Worm (Caenorhabditis elegans) whole organism, mixed stage, embryonic: ENCODE measurements around the gene srj-23.
A peak's percentile ranks its signal among the peaks of the same experiment; 100 is the strongest.

Source experiments
- M03D4.4 ChIP-seq: sonication (generic microtip); optimal IDR thresholded peaks from 2 replicates; lab custom pipeline; 2017; ENCODE audit warnings: mild to moderate bottlenecking, missing genetic modification characterization, missing compliant biosample characterization
- bed-3 ChIP-seq: fragments of 200-800 bp; sonication (Bioruptor generic); optimal IDR thresholded peaks from 3 replicates; lab custom pipeline; 2018; ENCODE audit warnings: mild to moderate bottlenecking, missing genetic modification characterization, moderate library complexity, missing compliant biosample characterization
- blmp-1 ChIP-seq: fragments of 150-350 bp; optimal IDR thresholded peaks from 2 replicates; lab custom pipeline; 2014; ENCODE audit warnings: missing biosample characterization, missing genetic modification characterization
- ceh-39 ChIP-seq: fragments of 150-350 bp; optimal IDR thresholded peaks from 2 replicates; lab custom pipeline; 2014; ENCODE audit warnings: missing biosample characterization, missing genetic modification characterization
- ceh-43 ChIP-seq: fragments of 200-800 bp; sonication (Bioruptor generic); optimal IDR thresholded peaks from 2 replicates; lab custom pipeline; 2018; ENCODE audit warnings: mild to moderate bottlenecking, missing genetic modification characterization, moderate library complexity, missing compliant biosample characterization
- ceh-83 ChIP-seq: fragments of 200-800 bp; sonication (Bioruptor generic); optimal IDR thresholded peaks from 2 replicates; lab custom pipeline; 2018; ENCODE audit warnings: mild to moderate bottlenecking, missing genetic modification characterization, missing compliant biosample characterization
- ces-1 ChIP-seq: fragments of 150-350 bp; optimal IDR thresholded peaks from 2 replicates; lab custom pipeline; 2014; ENCODE audit warnings: missing biosample characterization, missing genetic modification reagents, missing genetic modification characterization
- cnd-1 ChIP-seq: fragments of 200-800 bp; sonication (Bioruptor generic); optimal IDR thresholded peaks from 2 replicates; lab custom pipeline; 2018; ENCODE audit warnings: mild to moderate bottlenecking, missing genetic modification characterization, missing compliant biosample characterization
- drap-1 ChIP-seq: fragments of 200-800 bp; sonication (Bioruptor generic); optimal IDR thresholded peaks from 3 replicates; lab custom pipeline; 2018; ENCODE audit warnings: mild to moderate bottlenecking, missing genetic modification characterization, missing compliant biosample characterization
- elt-1 ChIP-seq: sonication (generic microtip); optimal IDR thresholded peaks from 2 replicates; lab custom pipeline; 2017; ENCODE audit warnings: missing genetic modification characterization, mild to moderate bottlenecking, missing compliant biosample characterization, antibody characterized with exemption, moderate library complexity, borderline replicate concordance; ENCODE audit not compliant: insufficient read depth
- elt-3 ChIP-seq: fragments of 150-350 bp; optimal IDR thresholded peaks from 2 replicates; lab custom pipeline; 2014; ENCODE audit warnings: missing biosample characterization, missing genetic modification characterization
- flh-1 ChIP-seq: fragments of 200-800 bp; sonication (Bioruptor generic); optimal IDR thresholded peaks from 2 replicates; lab custom pipeline; 2018; ENCODE audit warnings: mild to moderate bottlenecking, missing genetic modification characterization, moderate library complexity, missing compliant biosample characterization
- ham-2 ChIP-seq: fragments of 200-800 bp; sonication (Bioruptor generic); optimal IDR thresholded peaks from 2 replicates; lab custom pipeline; 2018; ENCODE audit warnings: mild to moderate bottlenecking, missing genetic modification characterization, missing compliant biosample characterization
- hlh-1 ChIP-seq: fragments of 150-350 bp; optimal IDR thresholded peaks from 2 replicates; lab custom pipeline; 2014; ENCODE audit warnings: missing biosample characterization, missing genetic modification reagents, missing genetic modification characterization
- lin-13 ChIP-seq: fragments of 150-350 bp; optimal IDR thresholded peaks from 2 replicates; lab custom pipeline; 2014; ENCODE audit warnings: missing biosample characterization, missing genetic modification characterization
- lsy-2 ChIP-seq: fragments of 150-350 bp; optimal IDR thresholded peaks from 2 replicates; lab custom pipeline; 2014; ENCODE audit warnings: missing biosample characterization, missing genetic modification characterization
- mab-5 ChIP-seq: fragments of 150-350 bp; optimal IDR thresholded peaks from 2 replicates; lab custom pipeline; 2014; ENCODE audit warnings: missing biosample characterization, missing genetic modification characterization
- mep-1 ChIP-seq: fragments of 150-350 bp; optimal IDR thresholded peaks from 2 replicates; lab custom pipeline; 2017; ENCODE audit warnings: missing biosample characterization, missing genetic modification reagents, missing genetic modification characterization, inconsistent platforms
- mls-2 ChIP-seq: sonication (generic microtip); optimal IDR thresholded peaks from 2 replicates; lab custom pipeline; 2016; ENCODE audit warnings: mild to moderate bottlenecking, missing genetic modification characterization, moderate library complexity, missing compliant biosample characterization
- nhr-2 ChIP-seq: fragments of 150-350 bp; optimal IDR thresholded peaks from 2 replicates; lab custom pipeline; 2014; ENCODE audit warnings: missing biosample characterization, missing genetic modification characterization
- nhr-28 ChIP-seq: fragments of 150-350 bp; optimal IDR thresholded peaks from 2 replicates; lab custom pipeline; 2014; ENCODE audit warnings: missing biosample characterization, missing genetic modification characterization
- nhr-76 ChIP-seq: sonication (generic microtip); optimal IDR thresholded peaks from 2 replicates; lab custom pipeline; 2017; ENCODE audit warnings: missing biosample characterization, missing genetic modification characterization
- pha-4 ChIP-seq: fragments of 150-350 bp; optimal IDR thresholded peaks from 2 replicates; lab custom pipeline; 2018; ENCODE audit warnings: missing biosample characterization, missing genetic modification reagents, missing genetic modification characterization
- sem-2 ChIP-seq: fragments of 200-800 bp; sonication (Bioruptor generic); optimal IDR thresholded peaks from 2 replicates; lab custom pipeline; 2018; ENCODE audit warnings: mild to moderate bottlenecking, missing genetic modification characterization, missing compliant biosample characterization
- snpc-4 ChIP-seq: fragments of 150-350 bp; optimal IDR thresholded peaks from 2 replicates; lab custom pipeline; 2014; ENCODE audit warnings: missing biosample characterization, missing genetic modification characterization
- sptf-1 ChIP-seq: sonication (generic microtip); optimal IDR thresholded peaks from 2 replicates; lab custom pipeline; 2017; ENCODE audit warnings: mild to moderate bottlenecking, missing genetic modification characterization, moderate library complexity, missing compliant biosample characterization
- tbx-8 ChIP-seq: fragments of 200-800 bp; sonication (Bioruptor generic); optimal IDR thresholded peaks from 2 replicates; lab custom pipeline; 2018; ENCODE audit warnings: mild to moderate bottlenecking, missing genetic modification characterization, moderate library complexity, missing compliant biosample characterization
- unc-120 ChIP-seq: sonication (generic microtip); optimal IDR thresholded peaks from 2 replicates; lab custom pipeline; 2017; ENCODE audit warnings: missing genetic modification characterization, missing compliant biosample characterization; ENCODE audit not compliant: poor library complexity, severe bottlenecking
- unc-39 ChIP-seq: fragments of 150-350 bp; optimal IDR thresholded peaks from 2 replicates; lab custom pipeline; 2014; ENCODE audit warnings: missing biosample characterization, missing genetic modification characterization
- zip-8 ChIP-seq: fragments of 150-350 bp; optimal IDR thresholded peaks from 2 replicates; lab custom pipeline; 2014; ENCODE audit warnings: missing biosample characterization, missing genetic modification characterization
- ztf-11 ChIP-seq: fragments of 150-350 bp; optimal IDR thresholded peaks from 2 replicates; lab custom pipeline; 2014; ENCODE audit warnings: missing biosample characterization, missing genetic modification characterization

Gene srj-23

DNA sequence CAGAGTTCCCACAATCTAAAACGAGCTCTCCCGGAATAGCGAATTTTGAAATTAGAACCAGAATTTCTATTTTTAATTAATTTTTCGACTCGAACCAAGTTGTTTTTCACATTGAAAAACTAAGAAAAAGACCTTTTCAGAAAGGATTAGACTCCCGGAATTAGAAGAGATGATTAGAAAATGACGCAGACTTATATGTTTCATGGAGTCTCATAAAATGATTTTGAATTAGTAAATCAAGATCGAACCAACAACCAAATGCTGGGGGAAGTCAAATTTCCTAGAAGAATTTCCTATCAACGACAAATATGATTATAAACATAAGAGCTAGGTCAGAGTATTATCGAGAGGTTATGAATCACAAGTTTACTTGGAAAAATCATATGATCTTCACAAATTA, 37.2 kb downstream of the srj-23 start:
- TF ChIP-seq flh-1 (no peak), mls-2 (no peak), snpc-4 (tag; lab: Kevin White, UChicago) (no peak), ceh-43 (no peak), lin-13 (tag; lab: Kevin White, UChicago) (no peak), sem-2 (GFP tag; lab: Kevin White, UChicago) (no peak), bed-3 (GFP tag; lab: Kevin White, UChicago) (no peak), M03D4.4 (tag; lab: Kevin White, UChicago) (no peak), cnd-1 (tag; lab: Kevin White, UChicago) (no peak), elt-3 (tag; lab: Kevin White, UChicago) (no peak), ces-1 (GFP tag; lab: Kevin White, UChicago) (no peak), nhr-28 (tag; lab: Kevin White, UChicago) (no peak), unc-120 (no peak), nhr-2 (no peak), drap-1 (GFP tag; lab: Kevin White, UChicago) (no peak)

DNA sequence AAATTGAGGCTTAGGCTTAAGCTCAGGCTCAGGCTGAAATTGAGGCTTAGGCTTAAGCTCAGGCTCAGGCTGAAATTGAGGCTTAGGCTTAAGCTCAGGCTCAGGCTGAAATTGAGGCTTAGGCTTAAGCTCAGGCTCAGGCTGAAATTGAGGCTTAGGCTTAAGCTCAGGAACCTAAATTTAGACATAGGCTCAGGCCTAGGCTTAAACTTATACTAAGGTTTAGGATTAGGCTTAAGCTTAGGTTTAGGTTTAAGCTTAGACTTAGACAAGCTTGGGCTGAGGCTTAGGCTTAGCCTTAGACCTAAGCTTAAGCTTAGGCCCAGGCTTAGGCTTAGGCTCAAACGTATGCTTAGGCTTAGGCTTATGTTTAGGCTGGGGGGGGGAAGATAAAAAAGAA, 39.4 kb downstream of the srj-23 start:
- TF ChIP-seq ham-2 (GFP tag; lab: Kevin White, UChicago), result peak; percentile 22
- TF ChIP-seq, all 35 proteins: peak for 1; not testable (repeated sequence) for 34

DNA sequence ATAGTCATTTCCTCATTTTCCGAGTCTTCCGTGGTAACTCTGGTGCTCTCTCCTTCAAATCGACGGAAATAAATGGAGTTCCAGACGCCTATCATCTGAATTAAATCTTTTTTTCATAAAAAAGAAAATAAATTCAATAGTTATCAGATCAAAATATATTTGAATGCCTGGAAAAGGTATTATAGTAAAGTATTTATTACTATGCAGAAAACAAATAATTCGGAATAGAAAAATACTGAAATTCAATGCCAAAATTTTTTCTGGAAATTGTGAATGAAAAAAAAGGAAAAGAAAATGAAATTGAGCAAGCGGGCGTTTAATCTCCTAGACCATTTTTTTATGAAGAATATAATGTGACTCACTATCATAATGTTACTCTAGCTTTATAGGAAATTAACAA, 40.1 kb downstream of the srj-23 start, which contains the start of gene C38C3.6:
TSS of gene C38C3.6 (minus strand) at position 101 of the 400 bp plus-strand sequence.
- TF ChIP-seq nhr-2, result no peak
- TF ChIP-seq ceh-83, result no peak
- no peak for TF ChIP-seq ces-1 (GFP tag; lab: Kevin White, UChicago)
- TF ChIP-seq lsy-2 (tag; lab: Kevin White, UChicago), result no peak
- no peak for TF ChIP-seq pha-4 (tag; lab: Kevin White, UChicago)
- no peak for TF ChIP-seq unc-39 (tag; lab: Kevin White, UChicago)
- no peak for TF ChIP-seq hlh-1 (tag; lab: Kevin White, UChicago)
- TF ChIP-seq drap-1 (GFP tag; lab: Kevin White, UChicago), result no peak
- no peak for TF ChIP-seq elt-3 (tag; lab: Kevin White, UChicago)
- TF ChIP-seq M03D4.4 (tag; lab: Kevin White, UChicago), result no peak
- no peak for TF ChIP-seq mab-5 (tag; lab: Kevin White, UChicago)
- TF ChIP-seq sptf-1 (tag; lab: Kevin White, UChicago), result no peak
- TF ChIP-seq mls-2, result no peak
- no peak for TF ChIP-seq nhr-28 (tag; lab: Kevin White, UChicago)
- no peak for TF ChIP-seq ceh-43
- no peak for TF ChIP-seq sem-2 (GFP tag; lab: Kevin White, UChicago)
- TF ChIP-seq mep-1 (tag; lab: Kevin White, UChicago), result no peak
- no peak for TF ChIP-seq tbx-8 (GFP tag; lab: Kevin White, UChicago)
- TF ChIP-seq flh-1, result no peak
- no peak for TF ChIP-seq ham-2 (GFP tag; lab: Kevin White, UChicago)

DNA sequence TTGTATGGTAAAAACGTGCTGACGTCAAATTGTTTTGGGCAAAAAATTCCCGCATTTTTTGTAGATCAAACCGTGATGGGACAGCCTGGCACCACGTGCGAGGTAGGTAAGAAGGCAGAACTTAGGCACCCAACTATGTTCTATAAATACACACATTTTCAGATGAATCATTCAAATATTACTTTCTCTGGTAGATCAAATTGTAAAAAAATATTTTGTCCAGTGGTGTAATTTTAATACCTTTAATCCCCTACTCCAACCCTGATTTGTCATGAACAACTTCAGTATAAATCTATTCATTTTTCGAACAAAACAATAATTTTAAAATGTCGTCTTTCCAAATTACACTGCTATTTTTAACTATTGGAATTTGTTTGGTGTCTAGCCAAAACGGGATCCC, 43.0 kb downstream of the srj-23 start, which contains the start of gene spig-7:
TSS of gene spig-7 (plus strand) at position 301 of the 400 bp plus-strand sequence.
- no peak for TF ChIP-seq tbx-8 (GFP tag; lab: Kevin White, UChicago)
- TF ChIP-seq unc-39 (tag; lab: Kevin White, UChicago), result no peak

DNA sequence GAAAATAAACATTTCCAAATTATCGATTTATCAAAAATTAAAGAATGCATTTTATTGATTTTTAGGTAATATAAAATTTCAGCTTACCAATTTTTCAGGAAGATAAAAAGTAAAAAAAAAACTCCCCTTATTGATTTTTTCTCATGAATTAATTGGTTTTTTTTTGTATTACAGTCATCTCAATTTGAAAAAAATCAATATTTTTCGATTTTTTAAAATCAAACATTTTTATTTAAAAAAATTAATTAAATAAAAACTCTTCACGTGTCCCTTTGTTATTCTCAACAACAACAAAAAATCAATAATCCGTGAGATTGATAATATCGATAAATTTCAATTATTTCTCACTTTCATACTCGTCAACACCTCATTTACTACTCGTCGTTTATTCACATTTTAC, 43.9 kb downstream of the srj-23 start, which contains the start of gene C38C3.3:
TSS of gene C38C3.3 (plus strand) at position 301 of the 400 bp plus-strand sequence.
- TF ChIP-seq unc-120 (no peak), ham-2 (GFP tag; lab: Kevin White, UChicago) (no peak), lin-13 (tag; lab: Kevin White, UChicago) (no peak), ceh-39 (no peak), ztf-11 (tag; lab: Kevin White, UChicago) (no peak), elt-3 (tag; lab: Kevin White, UChicago) (no peak), snpc-4 (tag; lab: Kevin White, UChicago) (no peak), pha-4 (tag; lab: Kevin White, UChicago) (no peak), elt-1 (tag; lab: Kevin White, UChicago) (no peak), blmp-1 (tag; lab: Kevin White, UChicago) (no peak), nhr-28 (tag; lab: Kevin White, UChicago) (no peak), ces-1 (GFP tag; lab: Kevin White, UChicago) (no peak), nhr-76 (no peak), mls-2 (no peak), hlh-1 (tag; lab: Kevin White, UChicago) (no peak), mep-1 (tag; lab: Kevin White, UChicago) (no peak), zip-8 (tag; lab: Kevin White, UChicago) (no peak), unc-39 (tag; lab: Kevin White, UChicago) (no peak), mab-5 (tag; lab: Kevin White, UChicago) (no peak)
